Fruit fly (Drosophila melanogaster) whole organism, embryonic: ENCODE results near the gene AstC.

Experiments used
- ATbp ChIP-seq: fragments of 200-800 bp; sonication (Bioruptor generic); optimal IDR thresholded peaks from 2 replicates; lab custom pipeline; 2017; ENCODE audit warnings: missing biosample characterization, mild to moderate bottlenecking, missing genetic modification characterization, missing genetic modification reagents
- Atf6 ChIP-seq: fragments of 200-800 bp; sonication (Bioruptor generic); IDR thresholded peaks from 2 replicates; pipeline ENCODE4 v1.3.6; 2022; ENCODE audit warnings: missing biosample characterization, missing genetic modification characterization
- Blimp-1 ChIP-seq: fragments of 200-800 bp; sonication (Bioruptor generic); optimal IDR thresholded peaks from 3 replicates; lab custom pipeline; 2018; ENCODE audit warnings: missing biosample characterization, missing genetic modification characterization, mild to moderate bottlenecking, moderate library complexity, missing genetic modification reagents
- Bteb2 ChIP-seq: fragments of 200-800 bp; sonication (Bioruptor generic); optimal IDR thresholded peaks from 2 replicates; lab custom pipeline; 2016; ENCODE audit warnings: missing biosample characterization, missing genetic modification characterization
- CG13424 ChIP-seq: fragments of 200-800 bp; sonication (Bioruptor generic); optimal IDR thresholded peaks from 2 replicates; lab custom pipeline; 2019; ENCODE audit warnings: missing biosample characterization, mild to moderate bottlenecking, missing genetic modification characterization, moderate library complexity
- CG14014 ChIP-seq: fragments of 200-800 bp; sonication (Bioruptor generic); IDR thresholded peaks from 2 replicates; pipeline ENCODE4 v1.3.6; 2022; ENCODE audit warnings: missing biosample characterization, missing genetic modification characterization
- CG15479 ChIP-seq: fragments of 200-800 bp; sonication (Bioruptor generic); optimal IDR thresholded peaks from 3 replicates; lab custom pipeline; 2019; ENCODE audit warnings: missing biosample characterization, mild to moderate bottlenecking, missing genetic modification characterization, moderate library complexity
- CG15514 ChIP-seq: fragments of 200-800 bp; sonication (Bioruptor generic); optimal IDR thresholded peaks from 3 replicates; lab custom pipeline; 2017; ENCODE audit warnings: missing biosample characterization, missing genetic modification characterization, mild to moderate bottlenecking, moderate library complexity, missing genetic modification reagents
- CG17186 ChIP-seq: fragments of 200-800 bp; sonication (Bioruptor generic); optimal IDR thresholded peaks from 3 replicates; lab custom pipeline; 2017; ENCODE audit warnings: missing biosample characterization, missing genetic modification reagents, missing genetic modification characterization
- CG17361 ChIP-seq: fragments of 200-800 bp; sonication (Bioruptor generic); IDR thresholded peaks from 3 replicates; pipeline ENCODE4 v1.3.6; 2022; ENCODE audit warnings: missing biosample characterization, missing genetic modification characterization
- CG17612 ChIP-seq: fragments of 200-800 bp; sonication (Bioruptor generic); IDR thresholded peaks from 2 replicates; pipeline ENCODE4 v1.3.6; 2022; ENCODE audit warnings: missing biosample characterization, missing genetic modification characterization
- CG18599 ChIP-seq: fragments of 200-800 bp; sonication (Bioruptor generic); optimal IDR thresholded peaks from 3 replicates; lab custom pipeline; 2017; ENCODE audit warnings: missing biosample characterization, missing genetic modification characterization, mild to moderate bottlenecking, moderate library complexity, missing genetic modification reagents
- CG18764 ChIP-seq: fragments of 200-800 bp; sonication (Bioruptor generic); optimal IDR thresholded peaks from 3 replicates; lab custom pipeline; 2016; ENCODE audit warnings: missing biosample characterization, missing genetic modification characterization
- CG2678 ChIP-seq: fragments of 200-800 bp; sonication (Bioruptor generic); optimal IDR thresholded peaks from 3 replicates; lab custom pipeline; 2019; ENCODE audit warnings: missing biosample characterization, mild to moderate bottlenecking, missing genetic modification characterization, moderate library complexity
- CG33557 ChIP-seq: fragments of 200-800 bp; sonication (Bioruptor generic); optimal IDR thresholded peaks from 2 replicates; lab custom pipeline; 2019; ENCODE audit warnings: missing biosample characterization, mild to moderate bottlenecking, missing genetic modification characterization, moderate library complexity
- CG34376 ChIP-seq: fragments of 200-800 bp; sonication (Bioruptor generic); optimal IDR thresholded peaks from 2 replicates; lab custom pipeline; 2018; ENCODE audit warnings: missing biosample characterization, mild to moderate bottlenecking, missing genetic modification characterization
- CG6765 ChIP-seq: fragments of 200-800 bp; sonication (Bioruptor generic); optimal IDR thresholded peaks from 3 replicates; lab custom pipeline; 2017; ENCODE audit warnings: missing biosample characterization, mild to moderate bottlenecking, missing genetic modification characterization
- CrebB ChIP-seq: fragments of 200-800 bp; sonication (Bioruptor generic); optimal IDR thresholded peaks from 3 replicates; lab custom pipeline; 2018; ENCODE audit warnings: missing biosample characterization, mild to moderate bottlenecking, missing genetic modification characterization
- D19A ChIP-seq: fragments of 200-800 bp; optimal IDR thresholded peaks from 3 replicates; lab custom pipeline; 2019; ENCODE audit warnings: missing biosample characterization, mild to moderate bottlenecking, missing genetic modification characterization, moderate library complexity
- Dip3 ChIP-seq: fragments of 200-800 bp; sonication (Bioruptor generic); optimal IDR thresholded peaks from 3 replicates; lab custom pipeline; 2016; ENCODE audit warnings: missing biosample characterization, missing genetic modification characterization
- Dp ChIP-seq: fragments of 200-800 bp; sonication (Bioruptor generic); optimal IDR thresholded peaks from 2 replicates; lab custom pipeline; 2018; ENCODE audit warnings: missing biosample characterization, mild to moderate bottlenecking, missing genetic modification characterization, moderate library complexity
- Fer1 ChIP-seq: fragments of 200-800 bp; sonication (Bioruptor generic); optimal IDR thresholded peaks from 2 replicates; lab custom pipeline; 2017; ENCODE audit warnings: missing biosample characterization, mild to moderate bottlenecking, missing genetic modification characterization
- HLH54F ChIP-seq: fragments of 200-800 bp; sonication (Bioruptor generic); optimal IDR thresholded peaks from 3 replicates; lab custom pipeline; 2016; ENCODE audit warnings: missing biosample characterization, missing genetic modification characterization
- Hey ChIP-seq: fragments of 200-800 bp; sonication (Bioruptor generic); optimal IDR thresholded peaks from 3 replicates; lab custom pipeline; 2018; ENCODE audit warnings: missing biosample characterization, mild to moderate bottlenecking, missing genetic modification characterization
- HmgD ChIP-seq: fragments of 200-800 bp; sonication (Bioruptor generic); optimal IDR thresholded peaks from 3 replicates; lab custom pipeline; 2016; ENCODE audit warnings: missing biosample characterization, missing genetic modification characterization
- HmgZ ChIP-seq: fragments of 200-800 bp; sonication (Bioruptor generic); optimal IDR thresholded peaks from 2 replicates; lab custom pipeline; 2018; ENCODE audit warnings: missing biosample characterization, mild to moderate bottlenecking, missing genetic modification characterization
- Hr51 ChIP-seq, 2 experiments: fragments of 200-800 bp; sonication (Bioruptor generic); optimal IDR thresholded peaks; 2 replicates in 1 of 2; 3 replicates in 1 of 2; lab custom pipeline; 2016 to 2018; ENCODE audit warnings: missing biosample characterization in 2 of 2, missing genetic modification characterization in 2 of 2, mild to moderate bottlenecking in 1 of 2, moderate library complexity in 1 of 2
- MTF-1 ChIP-seq: fragments of 200-800 bp; sonication (Bioruptor generic); optimal IDR thresholded peaks from 2 replicates; lab custom pipeline; 2018; ENCODE audit warnings: missing biosample characterization, mild to moderate bottlenecking, missing genetic modification characterization, borderline replicate concordance
- Mad ChIP-seq: fragments of 200-800 bp; sonication (Bioruptor generic); optimal IDR thresholded peaks from 2 replicates; lab custom pipeline; 2016; ENCODE audit warnings: missing biosample characterization, missing genetic modification characterization
- NC2β ChIP-seq: fragments of 200-800 bp; sonication (Bioruptor generic); optimal IDR thresholded peaks from 2 replicates; lab custom pipeline; 2016; ENCODE audit warnings: missing biosample characterization, missing genetic modification characterization
- Rfx ChIP-seq: fragments of 200-800 bp; sonication (Bioruptor generic); IDR thresholded peaks from 2 replicates; pipeline ENCODE4 v1.3.6; 2022; ENCODE audit warnings: missing biosample characterization, missing genetic modification characterization
- Trl ChIP-seq, 3 experiments: fragments of >200 bp in 2 of 3; fragments of 200-800 bp in 1 of 3; sonication (Bioruptor generic) in 1 of 3; optimal IDR thresholded peaks; 2 replicates in 1 of 3; 3 replicates in 2 of 3; lab custom pipeline; 2016 to 2017; ENCODE audit warnings: missing biosample characterization in 1 of 3, missing genetic modification characterization in 1 of 3
- Vsx1 ChIP-seq: fragments of 200-800 bp; sonication (Bioruptor generic); optimal IDR thresholded peaks from 2 replicates; lab custom pipeline; 2017; ENCODE audit warnings: missing biosample characterization, mild to moderate bottlenecking, missing genetic modification characterization, missing genetic modification reagents
- ac ChIP-seq: fragments of 200-800 bp; sonication (Bioruptor generic); optimal IDR thresholded peaks from 3 replicates; lab custom pipeline; 2017; ENCODE audit warnings: missing biosample characterization, mild to moderate bottlenecking, missing genetic modification characterization
- ase ChIP-seq: fragments of 200-800 bp; sonication (Bioruptor generic); IDR thresholded peaks from 3 replicates; pipeline ENCODE4 v1.3.6; 2022; ENCODE audit warnings: missing biosample characterization, missing genetic modification characterization
- bowl ChIP-seq: fragments of 200-800 bp; sonication (Bioruptor generic); IDR thresholded peaks from 2 replicates; pipeline ENCODE4 v1.3.6; 2022; ENCODE audit warnings: missing biosample characterization, missing genetic modification characterization
- chinmo ChIP-seq: fragments of 200-800 bp; sonication (Bioruptor generic); IDR thresholded peaks from 4 replicates; pipeline ENCODE4 v1.3.6; 2022; ENCODE audit warnings: missing biosample characterization, missing genetic modification characterization; ENCODE audit not compliant: partially characterized antibody
- corto ChIP-seq: fragments of 200-800 bp; sonication (Bioruptor generic); optimal IDR thresholded peaks from 2 replicates; lab custom pipeline; 2016; ENCODE audit warnings: missing biosample characterization, mild to moderate bottlenecking, missing genetic modification characterization, moderate library complexity
- cwo ChIP-seq: fragments of 200-800 bp; sonication (Bioruptor generic); optimal IDR thresholded peaks from 3 replicates; lab custom pipeline; 2017; ENCODE audit warnings: missing biosample characterization, missing genetic modification characterization, mild to moderate bottlenecking, moderate library complexity, missing genetic modification reagents
- grn ChIP-seq: fragments of 200-800 bp; sonication (Bioruptor generic); optimal IDR thresholded peaks from 3 replicates; lab custom pipeline; 2017; ENCODE audit warnings: missing biosample characterization, missing genetic modification characterization
- hb ChIP-seq: fragments of 200-800 bp; sonication (Bioruptor generic); IDR thresholded peaks from 3 replicates; pipeline ENCODE4 v1.3.6; 2022; ENCODE audit warnings: missing biosample characterization, missing genetic modification characterization; ENCODE audit not compliant: partially characterized antibody
- klu ChIP-seq: fragments of 200-800 bp; sonication (Bioruptor generic); IDR thresholded peaks from 2 replicates; pipeline ENCODE4 v1.3.6; 2022; ENCODE audit warnings: missing biosample characterization, missing genetic modification characterization
- lbe ChIP-seq: fragments of 200-800 bp; sonication (Bioruptor generic); optimal IDR thresholded peaks from 2 replicates; lab custom pipeline; 2016; ENCODE audit warnings: missing biosample characterization, mild to moderate bottlenecking, missing genetic modification characterization
- mirr ChIP-seq: fragments of 200-800 bp; sonication (Bioruptor generic); optimal IDR thresholded peaks from 3 replicates; lab custom pipeline; 2018; ENCODE audit warnings: missing biosample characterization, mild to moderate bottlenecking, missing genetic modification characterization
- otp ChIP-seq: fragments of 200-800 bp; sonication (Bioruptor generic); IDR thresholded peaks from 3 replicates; pipeline ENCODE4, ENCODE4 v1.3.6; 2022; ENCODE audit warnings: missing biosample characterization, missing genetic modification characterization
- run ChIP-seq: fragments of 200-800 bp; sonication (Bioruptor generic); optimal IDR thresholded peaks from 3 replicates; lab custom pipeline; 2018; ENCODE audit warnings: missing biosample characterization, mild to moderate bottlenecking, missing genetic modification characterization
- sens-2 ChIP-seq: fragments of 200-800 bp; sonication (Bioruptor generic); IDR thresholded peaks from 2 replicates; pipeline ENCODE4 v1.3.6; 2022; ENCODE audit warnings: missing biosample characterization, missing genetic modification characterization
- seq ChIP-seq: fragments of 200-800 bp; sonication (Bioruptor generic); IDR thresholded peaks from 2 replicates; pipeline ENCODE4 v1.3.6; 2022; ENCODE audit warnings: missing biosample characterization, missing genetic modification characterization
- usp ChIP-seq: fragments of >200 bp; optimal IDR thresholded peaks from 2 replicates; lab custom pipeline; 2017; ENCODE audit warnings: missing biosample characterization, missing genetic modification characterization

Gene AstC

DNA sequence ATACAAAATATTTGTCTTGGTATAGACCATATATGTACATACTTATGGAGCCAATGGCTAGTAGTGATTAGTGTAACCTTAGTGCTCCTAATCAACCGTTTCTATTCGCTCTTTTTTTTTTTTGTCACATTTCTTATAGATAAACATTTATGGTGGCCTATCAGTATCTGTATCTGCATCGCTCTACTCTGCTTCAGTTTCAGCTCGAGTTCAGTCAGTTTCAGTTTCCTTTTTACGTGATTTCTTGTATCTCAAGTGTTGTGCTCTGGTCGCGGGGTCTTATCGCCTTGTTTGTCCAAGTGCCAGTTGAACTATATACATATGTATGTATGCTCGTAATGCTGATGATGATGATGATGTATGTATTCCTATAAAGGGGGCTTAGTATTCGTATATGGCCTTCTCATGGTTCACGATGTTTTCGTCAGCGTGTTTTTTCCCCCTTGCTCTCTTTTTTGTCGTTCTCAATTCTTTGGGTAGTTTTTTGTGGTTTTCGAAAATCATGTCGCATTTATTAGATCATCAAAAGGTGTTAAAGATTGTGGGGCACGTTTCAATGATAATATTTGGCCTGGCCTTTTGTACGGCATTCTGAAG, 41.6 kb downstream of the AstC start:
- TF ChIP-seq Dip3 (no peak), ATbp (no peak), CG18599 (no peak), seq (no peak), CG2678 (tag; lab: Kevin White, UChicago) (peak; percentile 12), HmgD (no peak), CG17612 (no peak), cwo (GFP tag; lab: Kevin White, UChicago) (peak; percentile 80), lbe (GFP tag; lab: Kevin White, UChicago) (no peak), mirr (GFP tag; lab: Kevin White, UChicago) (peak; percentile 65), Atf6 (GFP tag; lab: Robert Waterston, UW) (no peak), HmgZ (tag; lab: Kevin White, UChicago) (peak; percentile 13), MTF-1 (GFP tag; lab: Kevin White, UChicago) (no peak), NC2β (GFP tag; lab: Kevin White, UChicago) (no peak), Hr51 (GFP tag; optimal IDR thresholded peaks at IDR 0.05; lab: Kevin White, UChicago) (no peak), Blimp-1 (GFP tag; lab: Kevin White, UChicago) (peak; percentile 23), Mad (GFP tag; lab: Kevin White, UChicago) (no peak), sens-2 (GFP tag; lab: Robert Waterston, UW) (0 out of 2 replicates have a peak, but pooled peaks have one; percentile 15), CrebB (tag; lab: Kevin White, UChicago) (peak; percentile 21), Trl (optimal IDR thresholded peaks at IDR 0.05; lab: Kevin White, UChicago) (peak in 1 of 2 experiments; percentile 6), Trl (GFP tag; optimal IDR thresholded peaks at IDR 0.05; lab: Kevin White, UChicago) (no peak), HLH54F (GFP tag; lab: Kevin White, UChicago) (no peak), CG34376 (GFP tag; lab: Kevin White, UChicago) (peak; percentile 55), CG17361 (GFP tag; lab: Robert Waterston, UW) (no peak), Vsx1 (GFP tag; lab: Kevin White, UChicago) (no peak), CG6765 (GFP tag; lab: Kevin White, UChicago) (no peak), chinmo (GFP tag; lab: Robert Waterston, UW) (0 out of 4 replicates have a peak, but pooled peaks have one; percentile 63), CG17186 (GFP tag; lab: Kevin White, UChicago) (no peak), ase (GFP tag; lab: Robert Waterston, UW) (no peak), usp (GFP tag; lab: Kevin White, UChicago) (no peak), D19A (tag; lab: Kevin White, UChicago) (peak; percentile 48), klu (no peak), Dp (GFP tag; lab: Kevin White, UChicago) (no peak), otp (GFP tag; lab: Robert Waterston, UW) (no peak), corto (GFP tag; lab: Kevin White, UChicago) (no peak), grn (peak; percentile 99), Fer1 (GFP tag; lab: Kevin White, UChicago) (no peak), CG18764 (GFP tag; lab: Kevin White, UChicago) (no peak), Bteb2 (GFP tag; lab: Kevin White, UChicago) (no peak), CG15479 (no peak), CG33557 (GFP tag; lab: Kevin White, UChicago) (no peak), run (tag; lab: Kevin White, UChicago) (peak; percentile 16), ac (GFP tag; lab: Kevin White, UChicago) (no peak), Hey (tag; lab: Kevin White, UChicago) (no peak), Rfx (no peak), hb (GFP tag; lab: Robert Waterston, UW) (no peak), CG13424 (tag; lab: Kevin White, UChicago) (no peak), CG14014 (GFP tag; lab: Robert Waterston, UW) (no peak), bowl (no peak), CG15514 (GFP tag; lab: Kevin White, UChicago) (peak; percentile 1)
